Worm (Caenorhabditis elegans) whole organism, L4 larva: ENCODE data around the gene ctg-2.

Source experiments
- F37D6.2 ChIP-seq: sonication (generic microtip); optimal IDR thresholded peaks from 2 replicates; lab custom pipeline; 2016; ENCODE audit warnings: mild to moderate bottlenecking, missing genetic modification characterization, missing compliant biosample characterization
- F44E2.7 ChIP-seq: fragments of 200-800 bp; sonication (Bioruptor generic); IDR thresholded peaks from 2 replicates; pipeline ENCODE4 v2.1.2; 2022; ENCODE audit warnings: missing genetic modification characterization, missing compliant biosample characterization
- T20F7.1 ChIP-seq: fragments of 200-800 bp; sonication (Bioruptor generic); optimal IDR thresholded peaks from 2 replicates; lab custom pipeline; 2018; ENCODE audit warnings: mild to moderate bottlenecking, missing genetic modification characterization, missing compliant biosample characterization
- T26A8.4 ChIP-seq: fragments of 200-800 bp; sonication (Bioruptor generic); IDR thresholded peaks from 2 replicates; pipeline ENCODE4 v1.3.6; 2022; ENCODE audit warnings: missing genetic modification characterization, missing compliant biosample characterization
- Y105C5A.15 ChIP-seq: fragments of 200-800 bp; sonication (Bioruptor generic); IDR thresholded peaks from 2 replicates; pipeline ENCODE4 v1.3.6; 2022; ENCODE audit warnings: missing genetic modification characterization, missing compliant biosample characterization
- Y75B8A.6 ChIP-seq: fragments of 200-800 bp; sonication (Bioruptor generic); IDR thresholded peaks from 2 replicates; pipeline ENCODE4 v1.3.6; 2022; ENCODE audit warnings: missing genetic modification reagents, missing genetic modification characterization, missing compliant biosample characterization
- ceh-20 ChIP-seq: fragments of 200-800 bp; sonication (Bioruptor generic); IDR thresholded peaks from 2 replicates; pipeline ENCODE4 v1.3.6; 2022; ENCODE audit warnings: missing genetic modification reagents, missing genetic modification characterization, missing compliant biosample characterization
- ceh-44 ChIP-seq: fragments of 200-800 bp; sonication (Bioruptor generic); IDR thresholded peaks from 2 replicates; pipeline ENCODE4 v1.3.6; 2022; ENCODE audit warnings: missing genetic modification reagents, missing genetic modification characterization, missing compliant biosample characterization
- ceh-82 ChIP-seq: sonication (generic microtip); optimal IDR thresholded peaks from 2 replicates; lab custom pipeline; 2017; ENCODE audit warnings: missing biosample characterization, missing genetic modification characterization
- cey-2 ChIP-seq: sonication (generic microtip); optimal IDR thresholded peaks from 3 replicates; lab custom pipeline; 2017; ENCODE audit warnings: missing genetic modification characterization, mild to moderate bottlenecking, missing compliant biosample characterization, antibody characterized with exemption, borderline replicate concordance; ENCODE audit not compliant: insufficient read depth
- ctbp-1 ChIP-seq: fragments of 200-800 bp; sonication (Bioruptor generic); IDR thresholded peaks from 2 replicates; pipeline ENCODE4 v1.3.6; 2022; ENCODE audit warnings: missing genetic modification reagents, missing genetic modification characterization, missing compliant biosample characterization
- daf-12 ChIP-seq: fragments of 150-350 bp; optimal IDR thresholded peaks from 2 replicates; lab custom pipeline; 2014; ENCODE audit warnings: missing biosample characterization, missing genetic modification reagents, missing genetic modification characterization
- daf-16 ChIP-seq, 3 experiments: sonication (generic microtip); optimal IDR thresholded peaks; 2 replicates each; lab custom pipeline; 2016 to 2017; ENCODE audit warnings: missing genetic modification characterization in 3 of 3, missing genetic modification reagents in 3 of 3, mild to moderate bottlenecking in 2 of 3, missing compliant biosample characterization in 2 of 3, missing biosample characterization in 1 of 3, moderate library complexity in 1 of 3
- daf-19 ChIP-seq: fragments of 200-800 bp; sonication (Bioruptor generic); conservative IDR thresholded peaks from 2 replicates; pipeline ENCODE4 v1.3.6; 2022; ENCODE audit warnings: missing genetic modification characterization, missing compliant biosample characterization
- daf-8 ChIP-seq: fragments of 200-800 bp; sonication (Bioruptor generic); IDR thresholded peaks from 2 replicates; pipeline ENCODE4 v1.3.6; 2022; ENCODE audit warnings: missing genetic modification characterization, missing compliant biosample characterization
- dmd-6 ChIP-seq: fragments of 200-800 bp; sonication (Bioruptor generic); IDR thresholded peaks from 2 replicates; pipeline ENCODE4 v1.3.6; 2022; ENCODE audit warnings: missing genetic modification reagents, missing genetic modification characterization, missing compliant biosample characterization
- dmd-9 ChIP-seq: fragments of 200-800 bp; sonication (Bioruptor generic); IDR thresholded peaks from 2 replicates; pipeline ENCODE4 v1.3.6; 2022; ENCODE audit warnings: missing genetic modification reagents, missing genetic modification characterization, missing compliant biosample characterization
- duxl-1 ChIP-seq: sonication (generic microtip); optimal IDR thresholded peaks from 2 replicates; lab custom pipeline; 2016; ENCODE audit warnings: mild to moderate bottlenecking, missing genetic modification characterization, moderate library complexity, missing compliant biosample characterization; ENCODE audit not compliant: poor library complexity
- dve-1 ChIP-seq: sonication (generic microtip); optimal IDR thresholded peaks from 2 replicates; lab custom pipeline; 2017; ENCODE audit warnings: antibody characterized with exemption, mild to moderate bottlenecking, missing genetic modification characterization, missing compliant biosample characterization; ENCODE audit not compliant: insufficient read depth
- fos-1 ChIP-seq: fragments of 150-350 bp; optimal IDR thresholded peaks from 2 replicates; lab custom pipeline; 2014; ENCODE audit warnings: missing biosample characterization, missing genetic modification characterization
- hif-1 ChIP-seq, 2 experiments: sonication (generic microtip); optimal IDR thresholded peaks; 2 replicates each; lab custom pipeline; 2016 to 2017; ENCODE audit warnings: missing compliant biosample characterization in 2 of 2, missing genetic modification characterization in 2 of 2, missing genetic modification reagents in 2 of 2, missing genotype in 2 of 2, mild to moderate bottlenecking in 1 of 2
- hlh-11 ChIP-seq: fragments of 200-800 bp; sonication (Bioruptor generic); optimal IDR thresholded peaks from 2 replicates; lab custom pipeline; 2018; ENCODE audit warnings: mild to moderate bottlenecking, missing genetic modification characterization, missing compliant biosample characterization
- hlh-30 ChIP-seq: sonication (generic microtip); optimal IDR thresholded peaks from 2 replicates; lab custom pipeline; 2017; ENCODE audit warnings: antibody characterized with exemption, mild to moderate bottlenecking, missing genetic modification characterization, missing compliant biosample characterization; ENCODE audit not compliant: insufficient read depth
- lim-7 ChIP-seq: fragments of 200-800 bp; sonication (Bioruptor generic); IDR thresholded peaks from 2 replicates; pipeline ENCODE4 v1.3.6; 2022; ENCODE audit warnings: missing genetic modification characterization, missing compliant biosample characterization
- lin-1 ChIP-seq: fragments of 200-800 bp; sonication (Bioruptor generic); IDR thresholded peaks from 2 replicates; pipeline ENCODE4 v1.3.6; 2022; ENCODE audit warnings: missing genetic modification reagents, missing genetic modification characterization, missing compliant biosample characterization
- lin-15B ChIP-seq: fragments of 150-350 bp; sonication (generic microtip); optimal IDR thresholded peaks from 3 replicates; lab custom pipeline; 2014; ENCODE audit warnings: missing biosample characterization, missing genetic modification characterization
- lin-38 ChIP-seq: fragments of 200-800 bp; sonication (Bioruptor generic); IDR thresholded peaks from 2 replicates; pipeline ENCODE4 v1.3.6; 2022; ENCODE audit warnings: missing genetic modification reagents, missing genetic modification characterization, missing compliant biosample characterization
- lir-3 ChIP-seq: sonication (generic microtip); optimal IDR thresholded peaks from 2 replicates; lab custom pipeline; 2016; ENCODE audit warnings: mild to moderate bottlenecking, missing genetic modification characterization, missing compliant biosample characterization
- lsy-2 ChIP-seq, 2 experiments: fragments of 150-350 bp in 1 of 2; sonication (generic microtip) in 1 of 2; optimal IDR thresholded peaks; 2 replicates each; lab custom pipeline; 2014 to 2017; ENCODE audit warnings: missing biosample characterization in 2 of 2, missing genetic modification characterization in 2 of 2
- madf-9 ChIP-seq: fragments of 200-800 bp; sonication (Bioruptor generic); conservative IDR thresholded peaks from 2 replicates; pipeline ENCODE4 v1.3.6; 2022; ENCODE audit warnings: missing genetic modification reagents, missing genetic modification characterization, missing compliant biosample characterization
- mdl-1 ChIP-seq, 2 experiments: fragments of 150-350 bp in 1 of 2; sonication (generic microtip) in 1 of 2; optimal IDR thresholded peaks; 2 replicates each; lab custom pipeline; 2014 to 2017; ENCODE audit warnings: missing biosample characterization in 2 of 2, missing genetic modification characterization in 2 of 2
- mdt-29 ChIP-seq: fragments of 200-800 bp; sonication (Bioruptor generic); IDR thresholded peaks from 2 replicates; pipeline ENCODE4 v1.3.6; 2022; ENCODE audit warnings: missing genetic modification reagents, missing genetic modification characterization, missing compliant biosample characterization
- mes-2 ChIP-seq: sonication (generic microtip); optimal IDR thresholded peaks from 2 replicates; lab custom pipeline; 2016; ENCODE audit warnings: missing genotype, mild to moderate bottlenecking, missing genetic modification characterization, missing compliant biosample characterization; ENCODE audit not compliant: poor library complexity, severe bottlenecking
- nhr-102 ChIP-seq: sonication (generic microtip); optimal IDR thresholded peaks from 2 replicates; lab custom pipeline; 2016; ENCODE audit warnings: mild to moderate bottlenecking, missing genetic modification characterization, moderate library complexity, missing compliant biosample characterization
- nhr-28 ChIP-seq: fragments of 150-350 bp; optimal IDR thresholded peaks from 2 replicates; lab custom pipeline; 2014; ENCODE audit warnings: missing biosample characterization, missing genetic modification characterization
- nhr-6 ChIP-seq: fragments of 150-350 bp; optimal IDR thresholded peaks from 2 replicates; lab custom pipeline; 2014; ENCODE audit warnings: missing biosample characterization, missing genetic modification characterization
- nhr-77 ChIP-seq: fragments of 150-350 bp; optimal IDR thresholded peaks from 2 replicates; lab custom pipeline; 2014; ENCODE audit warnings: missing biosample characterization, missing genetic modification characterization
- pha-4 ChIP-seq, 2 experiments: fragments of 150-350 bp in 1 of 2; fragments of 200-800 bp in 1 of 2; sonication (Bioruptor generic) in 1 of 2; IDR thresholded peaks in 1 of 2; optimal IDR thresholded peaks in 1 of 2; 2 replicates each; pipeline versions ENCODE4 v1.3.6 to Lab custom; 2014 to 2022; ENCODE audit warnings: missing genetic modification characterization in 2 of 2, missing genetic modification reagents in 2 of 2, missing biosample characterization in 1 of 2, missing compliant biosample characterization in 1 of 2
- php-3 ChIP-seq: fragments of 200-800 bp; sonication (Bioruptor generic); IDR thresholded peaks from 2 replicates; pipeline ENCODE4 v1.3.6; 2022; ENCODE audit warnings: missing genetic modification reagents, missing genetic modification characterization, missing compliant biosample characterization
- saeg-2 ChIP-seq: fragments of 200-800 bp; sonication (Bioruptor generic); IDR thresholded peaks from 2 replicates; pipeline ENCODE4 v1.3.6; 2022; ENCODE audit warnings: missing genetic modification reagents, missing genetic modification characterization, missing compliant biosample characterization
- skn-1 ChIP-seq: fragments of 150-350 bp; optimal IDR thresholded peaks from 2 replicates; lab custom pipeline; 2014; ENCODE audit warnings: missing biosample characterization, missing genetic modification characterization
- snpc-1.2 ChIP-seq: fragments of 200-800 bp; sonication (Bioruptor generic); IDR thresholded peaks from 2 replicates; pipeline ENCODE4 v1.3.6; 2022; ENCODE audit warnings: missing genetic modification reagents, missing genetic modification characterization, missing compliant biosample characterization
- spr-1 ChIP-seq: sonication (generic microtip); optimal IDR thresholded peaks from 2 replicates; lab custom pipeline; 2016; ENCODE audit warnings: mild to moderate bottlenecking, missing genetic modification characterization, missing compliant biosample characterization
- spr-3 ChIP-seq: fragments of 200-800 bp; sonication (Bioruptor generic); optimal IDR thresholded peaks from 2 replicates; lab custom pipeline; 2018; ENCODE audit warnings: mild to moderate bottlenecking, missing genetic modification characterization, missing compliant biosample characterization
- unc-39 ChIP-seq: sonication (generic microtip); optimal IDR thresholded peaks from 2 replicates; lab custom pipeline; 2017; ENCODE audit warnings: missing biosample characterization, missing genetic modification characterization
- zip-11 ChIP-seq: fragments of 200-800 bp; sonication (Bioruptor generic); IDR thresholded peaks from 2 replicates; pipeline ENCODE4 v1.3.6; 2022; ENCODE audit warnings: missing genetic modification characterization, missing compliant biosample characterization
- ztf-11 ChIP-seq: fragments of 150-350 bp; optimal IDR thresholded peaks from 2 replicates; lab custom pipeline; 2014; ENCODE audit warnings: missing biosample characterization, missing genetic modification characterization

Gene ctg-2

ce11 chrII:8481033-8481708 lies 33.7 kb upstream of the ctg-2 start (continued):
- TF ChIP-seq daf-12 (tag; lab: Kevin White, UChicago) = no peak
- 0 out of 2 replicates have a peak, but pooled peaks have one; percentile 8 for TF ChIP-seq lin-1 (GFP tag; lab: Robert Waterston, UW)
- no peak for TF ChIP-seq ztf-11 (tag; lab: Kevin White, UChicago)
- peak; percentile 40 for TF ChIP-seq nhr-102 (tag; lab: Kevin White, UChicago)
- TF ChIP-seq dve-1 (tag; lab: Kevin White, UChicago) = peak; percentile 11
- TF ChIP-seq ceh-20 (GFP tag; lab: Robert Waterston, UW) = no peak
- TF ChIP-seq F44E2.7 = no peak
- no peak for TF ChIP-seq daf-8 (GFP tag; lab: Robert Waterston, UW)
- peak; percentile 27; the same call in 1 of the 2 replicates for TF ChIP-seq pha-4 (GFP tag; IDR thresholded peaks at IDR 0.05; lab: Robert Waterston, UW)
- TF ChIP-seq pha-4 (tag; optimal IDR thresholded peaks at IDR 0.05; lab: Kevin White, UChicago) = no peak
- TF ChIP-seq duxl-1 (tag; lab: Kevin White, UChicago) = no peak
- TF ChIP-seq mdt-29 = peak; percentile 69
- no peak for TF ChIP-seq spr-3 (GFP tag; lab: Kevin White, UChicago)
- peak; percentile 40 for TF ChIP-seq hlh-30 (tag; lab: Kevin White, UChicago)
- TF ChIP-seq ceh-44 (GFP tag; lab: Robert Waterston, UW) = no peak
- TF ChIP-seq F37D6.2 = no peak
- no peak for TF ChIP-seq lin-15B (tag; lab: Kevin White, UChicago)
- 0 out of 2 replicates have a peak, but pooled peaks have one; percentile 48 for TF ChIP-seq Y105C5A.15 (GFP tag; lab: Robert Waterston, UW)
- TF ChIP-seq hif-1 (tag; optimal IDR thresholded peaks at IDR 0.05; lab: Kevin White, UChicago) = peak in 1 of 2 experiments; percentile 75
- TF ChIP-seq dmd-9 (GFP tag; lab: Robert Waterston, UW) = no peak
- 0 out of 2 replicates have a peak, but pooled peaks have one; percentile 41 for TF ChIP-seq Y75B8A.6 (GFP tag; lab: Robert Waterston, UW)
- TF ChIP-seq cey-2 (tag; lab: Kevin White, UChicago) = no peak
- TF ChIP-seq lir-3 (tag; lab: Kevin White, UChicago) = no peak
- TF ChIP-seq nhr-6 = no peak
- peak in 1 of 2 experiments; percentile 17 for TF ChIP-seq mdl-1 (tag; optimal IDR thresholded peaks at IDR 0.05; lab: Kevin White, UChicago)
- no peak for TF ChIP-seq madf-9 (GFP tag; lab: Robert Waterston, UW)
- TF ChIP-seq fos-1 (tag; lab: Kevin White, UChicago) = no peak
- no peak for TF ChIP-seq skn-1 (tag; lab: Kevin White, UChicago)
- TF ChIP-seq snpc-1.2 (GFP tag; lab: Robert Waterston, UW) = peak; percentile 15; the same call in 1 of the 2 replicates
- TF ChIP-seq lsy-2 (tag; optimal IDR thresholded peaks at IDR 0.05; lab: Kevin White, UChicago) = peak in 1 of 2 experiments; percentile 52
- peak; percentile 60 for TF ChIP-seq hlh-11 (tag; lab: Kevin White, UChicago)
- no peak for TF ChIP-seq unc-39
- TF ChIP-seq T26A8.4 (GFP tag; lab: Robert Waterston, UW) = peak; percentile 37
- TF ChIP-seq lim-7 = no peak
- peak; percentile 39 for TF ChIP-seq nhr-77 (tag; lab: Kevin White, UChicago)
- 0 out of 2 replicates have a peak, but pooled peaks have one; percentile 10 for TF ChIP-seq daf-19
- 0 out of 2 replicates have a peak, but pooled peaks have one; percentile 27 for TF ChIP-seq lin-38
- TF ChIP-seq nhr-28 (tag; lab: Kevin White, UChicago) = peak; percentile 24
- TF ChIP-seq dmd-6 (GFP tag; lab: Robert Waterston, UW) = peak; percentile 72
- TF ChIP-seq spr-1 = no peak
- TF ChIP-seq daf-16 (GFP tag; optimal IDR thresholded peaks at IDR 0.05; lab: Kevin White, UChicago) = peak in 1 of 2 experiments; percentile 87
- peak; percentile 70 for TF ChIP-seq daf-16 (tag; optimal IDR thresholded peaks at IDR 0.05; lab: Kevin White, UChicago)
- peak; percentile 42 for TF ChIP-seq T20F7.1 (GFP tag; lab: Kevin White, UChicago)
- no peak for TF ChIP-seq mes-2 (tag; lab: Kevin White, UChicago)
- TF ChIP-seq php-3 = peak; percentile 47
- TF ChIP-seq saeg-2 = no peak
- 0 out of 2 replicates have a peak, but pooled peaks have one; percentile 14 for TF ChIP-seq zip-11 (GFP tag; lab: Robert Waterston, UW)
- TF ChIP-seq ctbp-1 (GFP tag; lab: Robert Waterston, UW) = no peak
- no peak for TF ChIP-seq ceh-82
